Fruit fly (Drosophila melanogaster) ovary, adult (tissue): ENCODE results near the gene Cen.

ENCODE experiments used
- CG17801 ChIP-seq: fragments of 200-800 bp; optimal IDR thresholded peaks from 2 replicates; lab custom pipeline; 2019; ENCODE audit warnings: missing biosample characterization, mild to moderate bottlenecking, missing genetic modification characterization, moderate library complexity; ENCODE audit not compliant: partially characterized antibody

Cen gene

dm6 chr2L:20681648-20682098 lies at the start of gene Cen:
Gene Cen, minus strand, starts transcription at chr2L:20681846.
- peak; percentile 57 for TF ChIP-seq CG17801 (GFP tag; lab: Kevin White, UChicago)

dm6 chr2L:20730182-20730581 lies 48.5 kb upstream of the Cen start, which contains the start of gene CarT:
Gene CarT, minus strand, starts transcription at chr2L:20730282.
- TF ChIP-seq CG17801 (GFP tag; lab: Kevin White, UChicago), result no peak

dm6 chr2L:20726451-20726850 lies 44.8 kb upstream of the Cen start, which contains the start of gene CG9316:
Gene CG9316, minus strand, starts transcription at chr2L:20726551.
- TF ChIP-seq CG17801 (GFP tag; lab: Kevin White, UChicago), result no peak

dm6 chr2L:20724024-20724423 lies 42.4 kb upstream of the Cen start:
- no peak for TF ChIP-seq CG17801 (GFP tag; lab: Kevin White, UChicago)

DNA sequence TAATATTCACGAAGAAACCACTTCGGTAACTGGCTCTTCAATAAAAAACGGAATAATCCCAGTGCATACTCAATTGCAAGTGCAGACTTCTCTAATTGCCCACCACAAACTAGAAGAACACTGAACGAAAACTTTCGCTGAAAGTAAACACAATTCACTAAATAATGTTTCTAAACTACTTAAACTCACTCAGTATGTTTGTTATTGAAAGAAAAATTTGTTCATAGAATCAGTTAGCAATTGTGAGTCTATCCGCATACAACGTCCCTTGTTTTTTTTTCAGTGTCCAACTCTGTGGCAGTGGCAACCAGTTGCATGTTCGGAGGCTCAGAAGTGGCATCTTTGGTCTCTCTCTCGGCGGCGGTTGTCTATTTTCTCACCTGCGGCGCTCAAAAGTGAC lies 39.8 kb upstream of the Cen start:
- no peak for TF ChIP-seq CG17801 (GFP tag; lab: Kevin White, UChicago)

dm6 chr2L:20720011-20720410 lies 38.4 kb upstream of the Cen start:
- TF ChIP-seq CG17801 (GFP tag; lab: Kevin White, UChicago), result no peak

dm6 chr2L:20716712-20717111 lies 35.1 kb upstream of the Cen start:
- no peak for TF ChIP-seq CG17801 (GFP tag; lab: Kevin White, UChicago)

DNA sequence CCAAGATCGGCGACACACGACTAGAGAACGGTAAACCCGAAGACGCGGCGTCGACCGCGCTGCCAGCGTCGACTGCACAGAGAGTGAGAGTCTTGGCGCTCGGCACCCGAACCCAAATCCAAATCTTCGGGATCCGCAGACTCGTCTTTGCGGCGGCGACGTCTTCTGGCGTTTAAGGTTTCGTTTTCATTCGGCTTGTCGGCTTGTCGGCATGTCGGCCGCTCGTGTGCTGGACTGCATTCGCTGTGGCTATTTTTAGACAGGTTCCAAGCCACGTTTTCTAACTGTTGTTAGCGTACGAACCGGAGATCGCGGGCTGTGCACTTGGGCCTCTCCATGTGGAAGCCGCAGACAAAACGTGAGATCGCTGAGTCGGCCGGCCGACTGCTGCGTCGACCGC lies 34.4 kb upstream of the Cen start:
- peak; percentile 19 for TF ChIP-seq CG17801 (GFP tag; lab: Kevin White, UChicago)

DNA sequence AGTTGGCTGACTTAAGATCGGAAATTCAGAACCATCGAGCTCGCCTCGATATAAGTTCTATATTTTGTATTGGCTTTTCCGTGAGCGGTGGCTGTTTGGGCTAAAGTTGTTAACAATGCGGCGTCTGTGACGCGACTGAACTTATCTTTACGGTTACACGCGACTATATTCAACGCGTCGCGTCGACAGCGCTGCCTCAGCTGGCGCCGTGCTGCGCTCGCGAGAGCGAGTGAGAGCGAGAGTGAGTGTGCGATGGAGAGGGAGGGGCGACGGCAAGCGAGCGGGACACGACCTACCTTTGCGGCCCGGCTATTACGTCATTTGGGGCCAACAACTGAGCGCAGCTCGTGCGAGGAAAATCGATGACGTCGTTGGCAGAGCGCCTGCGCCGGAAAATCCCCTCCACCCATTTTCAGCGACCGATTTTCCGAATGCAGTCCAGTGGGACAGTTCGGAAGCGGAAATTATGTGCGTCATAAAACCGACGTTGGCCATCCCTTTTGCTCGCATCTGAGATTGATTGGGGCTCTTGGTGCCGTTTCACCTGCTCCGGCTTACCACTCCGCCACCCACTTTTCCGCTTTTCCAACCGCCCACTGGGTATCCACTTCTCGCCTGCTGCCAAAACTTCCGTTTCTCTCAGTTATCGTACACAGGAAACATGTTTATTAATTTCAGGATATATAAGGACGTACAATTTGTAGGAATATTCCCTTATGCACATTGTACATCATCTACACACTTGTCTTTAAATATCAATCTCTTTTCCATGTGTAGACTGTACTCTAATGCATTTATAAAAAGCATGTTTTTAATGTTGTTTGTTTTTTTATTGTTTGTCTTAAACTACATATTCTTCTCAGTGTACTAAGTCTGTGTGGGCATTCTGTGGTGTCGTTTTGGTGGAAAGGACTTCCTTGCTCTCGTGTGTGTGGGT lies 33.1 kb upstream of the Cen start, which contains the start of gene Hr38:
Gene Hr38, minus strand, starts transcription at position 121 of the 937 bp plus-strand sequence.
- peak; percentile 32 for TF ChIP-seq CG17801 (GFP tag; lab: Kevin White, UChicago)

- TF ChIP-seq CG17801 (GFP tag; lab: Kevin White, UChicago), result no peak
Observed at dm6 chr2L:20705869-20706368, 24.3 kb upstream of the Cen start.

dm6 chr2L:20704511-20705266 lies 23.0 kb upstream of the Cen start:
- TF ChIP-seq CG17801 (GFP tag; lab: Kevin White, UChicago), result no peak

DNA sequence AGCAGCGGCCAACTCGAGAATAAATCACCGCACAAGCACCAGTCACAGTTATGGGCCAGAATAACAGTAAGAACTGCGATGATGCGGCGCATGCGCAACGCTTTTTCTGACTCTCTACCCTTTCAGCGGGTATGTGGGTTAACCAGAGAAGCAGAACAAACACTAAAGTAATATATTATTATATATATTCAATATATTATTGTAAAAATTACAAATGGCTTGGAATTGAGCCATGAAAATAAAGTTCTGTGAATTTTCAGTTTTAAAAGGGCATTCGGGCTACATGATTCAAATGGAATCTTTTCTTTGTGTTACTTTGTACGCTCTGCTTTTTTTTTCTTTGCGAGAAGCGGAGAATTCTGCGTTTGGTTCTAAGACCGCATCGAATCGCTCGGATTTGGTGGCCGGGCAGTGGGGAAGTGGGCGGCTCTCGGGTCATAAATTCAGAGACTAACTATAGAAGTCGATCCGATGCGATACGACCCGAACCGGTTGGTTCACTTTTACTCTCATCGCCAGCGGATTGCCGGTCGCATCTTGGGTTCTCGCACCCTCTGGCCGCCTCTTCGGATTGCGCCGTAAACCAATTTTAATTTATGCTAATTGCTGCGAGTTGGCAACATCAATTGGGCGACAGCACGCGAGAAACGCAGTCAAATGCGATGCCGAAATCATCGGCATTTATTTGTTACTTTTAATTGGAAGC lies 19.0 kb upstream of the Cen start:
- no peak for TF ChIP-seq CG17801 (GFP tag; lab: Kevin White, UChicago)

- TF ChIP-seq CG17801 (GFP tag; lab: Kevin White, UChicago), result no peak
Observed at dm6 chr2L:20695066-20695465, 13.4 kb upstream of the Cen start.

dm6 chr2L:20690055-20690454 lies 8.4 kb upstream of the Cen start:
- no peak for TF ChIP-seq CG17801 (GFP tag; lab: Kevin White, UChicago)
